Fruit fly (Drosophila melanogaster) whole organism, pupa: ENCODE measurements around the gene Ero1L.

Experiments used
- CG17806 ChIP-seq: fragments of 200-800 bp; sonication (Bioruptor generic); optimal IDR thresholded peaks from 2 replicates; lab custom pipeline; 2018; ENCODE audit warnings: missing biosample characterization, mild to moderate bottlenecking, missing genetic modification characterization, moderate library complexity
- CG32121 ChIP-seq: fragments of 200-800 bp; sonication (Bioruptor generic); IDR thresholded peaks from 2 replicates; pipeline ENCODE4 v1.3.6; 2022; ENCODE audit warnings: missing biosample characterization, missing genetic modification characterization
- CG8301 ChIP-seq: fragments of 200-800 bp; sonication (Bioruptor generic); optimal IDR thresholded peaks from 2 replicates; lab custom pipeline; 2018; ENCODE audit warnings: missing biosample characterization, mild to moderate bottlenecking, missing genetic modification characterization
- D1 ChIP-seq: fragments of 200-800 bp; sonication (Bioruptor generic); optimal IDR thresholded peaks from 2 replicates; lab custom pipeline; 2018; ENCODE audit warnings: missing biosample characterization, mild to moderate bottlenecking, missing genetic modification characterization, moderate library complexity
- Pif1B ChIP-seq: fragments of 200-800 bp; sonication (Bioruptor generic); optimal IDR thresholded peaks from 3 replicates; lab custom pipeline; 2016; ENCODE audit warnings: missing biosample characterization, missing genetic modification characterization
- rn ChIP-seq: fragments of 200-800 bp; sonication (Bioruptor generic); IDR thresholded peaks from 2 replicates; pipeline ENCODE4 v1.3.6; 2022; ENCODE audit warnings: missing biosample characterization, missing genetic modification characterization

dm6 chr3L:4209731-4210130 is 39.5 kb downstream of the Ero1L start:
- no peak for TF ChIP-seq Pif1B (GFP tag; lab: Kevin White, UChicago)
- no peak for TF ChIP-seq CG17806 (tag; lab: Kevin White, UChicago)
- TF ChIP-seq rn: no peak
- TF ChIP-seq CG8301 (tag; lab: Kevin White, UChicago): peak; percentile 45
- peak; percentile 88 for TF ChIP-seq CG32121 (GFP tag; lab: Robert Waterston, UW)
- TF ChIP-seq D1: no peak
